Worm (Caenorhabditis elegans) whole organism, L4 larva: ENCODE data around the gene Y57G11C.5.

Source experiments
- D1046.2 ChIP-seq: fragments of 200-800 bp; sonication (Bioruptor generic); IDR thresholded peaks from 2 replicates; pipeline ENCODE4 v1.3.6; 2022; ENCODE audit warnings: missing genetic modification characterization, missing compliant biosample characterization
- aha-1 ChIP-seq: fragments of 150-350 bp; peaks from one replicate; lab custom pipeline; 2014; ENCODE audit warnings: missing biosample characterization, missing genetic modification characterization
- aly-2 ChIP-seq: sonication (generic microtip); optimal IDR thresholded peaks from 2 replicates; lab custom pipeline; 2018; ENCODE audit warnings: missing biosample characterization, missing genetic modification characterization
- ceh-62 ChIP-seq: sonication (generic microtip); optimal IDR thresholded peaks from 2 replicates; lab custom pipeline; 2017; ENCODE audit warnings: missing biosample characterization, missing genetic modification characterization
- lin-15B ChIP-seq: fragments of 150-350 bp; sonication (generic microtip); optimal IDR thresholded peaks from 3 replicates; lab custom pipeline; 2014; ENCODE audit warnings: missing biosample characterization, missing genetic modification characterization
- lin-39 ChIP-seq: fragments of 150-350 bp; optimal IDR thresholded peaks from 2 replicates; lab custom pipeline; 2014; ENCODE audit warnings: missing biosample characterization, missing genetic modification reagents, missing genetic modification characterization
- mes-2 ChIP-seq: sonication (generic microtip); optimal IDR thresholded peaks from 2 replicates; lab custom pipeline; 2016; ENCODE audit warnings: missing genotype, mild to moderate bottlenecking, missing genetic modification characterization, missing compliant biosample characterization; ENCODE audit not compliant: poor library complexity, severe bottlenecking
- mxl-2 ChIP-seq: fragments of 200-800 bp; sonication (Bioruptor generic); conservative IDR thresholded peaks from 2 replicates; pipeline ENCODE4 v1.3.6; 2022; ENCODE audit warnings: missing genetic modification reagents, missing genetic modification characterization, missing compliant biosample characterization
- pha-4 ChIP-seq, 2 experiments: fragments of 150-350 bp in 1 of 2; fragments of 200-800 bp in 1 of 2; sonication (Bioruptor generic) in 1 of 2; IDR thresholded peaks in 1 of 2; optimal IDR thresholded peaks in 1 of 2; 2 replicates each; pipeline versions ENCODE4 v1.3.6 to Lab custom; 2014 to 2022; ENCODE audit warnings: missing genetic modification characterization in 2 of 2, missing genetic modification reagents in 2 of 2, missing biosample characterization in 1 of 2, missing compliant biosample characterization in 1 of 2
- snpc-4 ChIP-seq: fragments of 150-350 bp; optimal IDR thresholded peaks from 2 replicates; lab custom pipeline; 2014; ENCODE audit warnings: missing biosample characterization, missing genetic modification characterization
- unc-62 ChIP-seq, 3 experiments: fragments of 150-350 bp in 1 of 3; sonication (generic microtip); optimal IDR thresholded peaks in 2 of 3; peaks in 1 of 3; 1 replicate in 1 of 3; 2 replicates in 2 of 3; lab custom pipeline; 2014 to 2017; ENCODE audit warnings: missing biosample characterization in 3 of 3, missing genetic modification characterization in 3 of 3, missing genetic modification reagents in 3 of 3, missing genotype in 1 of 3
- ztf-11 ChIP-seq: fragments of 150-350 bp; optimal IDR thresholded peaks from 2 replicates; lab custom pipeline; 2014; ENCODE audit warnings: missing biosample characterization, missing genetic modification characterization

- TF ChIP-seq ztf-11 (no peak), snpc-4 (no peak), unc-62 (GFP tag; optimal IDR thresholded peaks at IDR 0.05 in 1 of 2; lab: Kevin White, UChicago) (no peak), unc-62 (tag; optimal IDR thresholded peaks at IDR 0.05; lab: Kevin White, UChicago) (no peak), mes-2 (peak; percentile 27), ceh-62 (tag; lab: Kevin White, UChicago) (no peak), aha-1 (tag; lab: Kevin White, UChicago) (peak; percentile 66), mxl-2 (no peak), lin-15B (tag; lab: Kevin White, UChicago) (no peak), aly-2 (no peak), D1046.2 (GFP tag; lab: Robert Waterston, UW) (no peak), pha-4 (GFP tag; IDR thresholded peaks at IDR 0.05; lab: Robert Waterston, UW) (peak; percentile 21; the same call in 1 of the 2 replicates), pha-4 (tag; optimal IDR thresholded peaks at IDR 0.05; lab: Kevin White, UChicago) (no peak), lin-39 (tag; lab: Kevin White, UChicago) (no peak)
Observed at ce11 chrIV:14769218-14769835, 4.1 kb upstream of the Y57G11C.5 start, which contains the start of gene Y57G11C.43.
